Fruit fly (Drosophila melanogaster): ENCODE results near the gene CG32486.

CG32486 gene

dm6 chr3L:3077568-3078107 is 7.0 kb upstream of the CG32486 start (continued):
- TF ChIP-seq dan (GFP tag; IDR thresholded peaks at IDR 0.05) (no peak), CG33557 (GFP tag; optimal IDR thresholded peaks at IDR 0.05) (no peak), gro (GFP tag; optimal IDR thresholded peaks at IDR 0.05) (peak; percentile 70), CG16863 (GFP tag; optimal IDR thresholded peaks at IDR 0.05) (no peak), zen (tag; optimal IDR thresholded peaks at IDR 0.05) (no peak), Dip3 (GFP tag; optimal IDR thresholded peaks at IDR 0.05) (peak; percentile 11), Fer3 (tag; optimal IDR thresholded peaks at IDR 0.05) (peak; percentile 50), CG3281 (GFP tag; optimal IDR thresholded peaks at IDR 0.05) (peak; percentile 47), CG1603 (tag; optimal IDR thresholded peaks at IDR 0.05) (peak; percentile 25), al (GFP tag; IDR thresholded peaks at IDR 0.05) (peak; percentile 20; the same call in 1 of the 2 replicates), chm (GFP tag; IDR thresholded peaks at IDR 0.05) (peak; percentile 59; the same call in 1 of the 2 replicates), crol (GFP tag; IDR thresholded peaks at IDR 0.05) (peak; percentile 72), CG2120 (GFP tag; optimal IDR thresholded peaks at IDR 0.05) (peak; percentile 59), CG6854 (GFP tag; optimal IDR thresholded peaks at IDR 0.05) (peak; percentile 20), CG18619 (GFP tag; optimal IDR thresholded peaks at IDR 0.05) (peak; percentile 45), zfh2 (GFP tag; optimal IDR thresholded peaks at IDR 0.05) (peak; percentile 36), CG6765 (GFP tag; optimal IDR thresholded peaks at IDR 0.05) (peak; percentile 41), bsh (GFP tag; optimal IDR thresholded peaks at IDR 0.05) (peak in 1 of 2 experiments; percentile 87), Lpt (GFP tag; optimal IDR thresholded peaks at IDR 0.05) (no peak), Chrac-16 (GFP tag; optimal IDR thresholded peaks at IDR 0.05) (no peak), Hand (GFP tag; optimal IDR thresholded peaks at IDR 0.05) (peak; percentile 49), CG13775 (GFP tag; optimal IDR thresholded peaks at IDR 0.05) (no peak), lilli (GFP tag; optimal IDR thresholded peaks at IDR 0.05) (peak; percentile 71), Dref (GFP tag; IDR thresholded peaks at IDR 0.05) (peak; percentile 23; the same call in 1 of the 2 replicates), CHES-1-like (GFP tag; optimal IDR thresholded peaks at IDR 0.05) (peak; percentile 63), CG12659 (GFP tag; optimal IDR thresholded peaks at IDR 0.05) (peak; percentile 14), CG31365 (tag; optimal IDR thresholded peaks at IDR 0.05) (peak; percentile 58), Awh (GFP tag; IDR thresholded peaks at IDR 0.05) (peak; percentile 73), CG17912 (GFP tag; optimal IDR thresholded peaks at IDR 0.05) (peak; percentile 44), sug (tag; optimal IDR thresholded peaks at IDR 0.05) (peak; percentile 83), CG7839 (tag; optimal IDR thresholded peaks at IDR 0.05) (no peak), lbe (GFP tag; optimal IDR thresholded peaks at IDR 0.05) (peak; percentile 79), hkb (optimal IDR thresholded peaks at IDR 0.05) (no peak), hkb (GFP tag; IDR thresholded peaks at IDR 0.05) (peak; percentile 59), eyg (GFP tag; optimal IDR thresholded peaks at IDR 0.05) (peak; percentile 5), CG34422 (GFP tag; IDR thresholded peaks at IDR 0.05) (peak; percentile 40; the same call in 1 of the 3 replicates), ham (GFP tag; IDR thresholded peaks at IDR 0.05) (no peak), odd (GFP tag; optimal IDR thresholded peaks at IDR 0.05) (peak; percentile 15), sim (GFP tag; IDR thresholded peaks at IDR 0.05) (0 out of 2 replicates have a peak, but pooled peaks have one; percentile 21), Dbx (GFP tag; IDR thresholded peaks at IDR 0.05) (peak; percentile 61; the same call in 1 of the 3 replicates), CG3065 (GFP tag; optimal IDR thresholded peaks at IDR 0.05) (no peak), HmgD (GFP tag; optimal IDR thresholded peaks at IDR 0.05) (peak; percentile 5), wdn (GFP tag; IDR thresholded peaks at IDR 0.05) (peak; percentile 33; the same call in 1 of the 2 replicates), CG15514 (GFP tag; optimal IDR thresholded peaks at IDR 0.05) (peak; percentile 56), grau (tag; optimal IDR thresholded peaks at IDR 0.05) (no peak), ranshi (GFP tag; IDR thresholded peaks at IDR 0.05) (peak; percentile 4; the same call in 1 of the 2 replicates), scrt (GFP tag; optimal IDR thresholded peaks at IDR 0.05) (peak; percentile 72), Deaf1 (tag; optimal IDR thresholded peaks at IDR 0.05) (peak; percentile 69), Bdp1 (GFP tag; optimal IDR thresholded peaks at IDR 0.05) (no peak), Mes4 (GFP tag; optimal IDR thresholded peaks at IDR 0.05) (peak; percentile 7), fru (optimal IDR thresholded peaks at IDR 0.05) (no peak)

All from whole organism, embryonic.